Worm (Caenorhabditis elegans): ENCODE measurements around the gene nhr-211.

ce11 chrV:474516-474915, 12.3 kb upstream of the nhr-211 start, which contains the start of gene nhr-99:
- TF ChIP-seq flt-1 (GFP tag; IDR thresholded peaks at IDR 0.05), result no peak
- no peak for TF ChIP-seq ztf-23 (GFP tag; IDR thresholded peaks at IDR 0.05)
- TF ChIP-seq ref-1 (GFP tag; conservative IDR thresholded peaks at IDR 0.05), result no peak
- no peak for TF ChIP-seq med-1 (GFP tag; optimal IDR thresholded peaks at IDR 0.05; ENCODE audit: insufficient read depth)
- no peak for TF ChIP-seq cog-1 (tag; optimal IDR thresholded peaks at IDR 0.05)
- no peak for TF ChIP-seq tab-1 (GFP tag; IDR thresholded peaks at IDR 0.05)

Measured in whole organism, midembryonic.